Worm (Caenorhabditis elegans) whole organism, L1 larva: ENCODE measurements around the gene coa-7.

ENCODE experiments used
- C04F5.9 ChIP-seq: sonication (generic microtip); optimal IDR thresholded peaks from 2 replicates; lab custom pipeline; 2016; ENCODE audit warnings: missing genetic modification characterization, missing compliant biosample characterization
- Y116A8C.19 ChIP-seq: sonication (generic microtip); optimal IDR thresholded peaks from 2 replicates; lab custom pipeline; 2016; ENCODE audit warnings: missing compliant biosample characterization, missing genetic modification characterization, borderline replicate concordance
- aha-1 ChIP-seq: fragments of 150-350 bp; optimal IDR thresholded peaks from 2 replicates; lab custom pipeline; 2014; ENCODE audit warnings: missing biosample characterization, missing genetic modification characterization
- aly-2 ChIP-seq: fragments of 150-350 bp; optimal IDR thresholded peaks from 2 replicates; lab custom pipeline; 2014; ENCODE audit warnings: missing biosample characterization, missing genetic modification characterization
- ceh-63 ChIP-seq: fragments of 200-800 bp; sonication (Bioruptor generic); optimal IDR thresholded peaks from 2 replicates; lab custom pipeline; 2018; ENCODE audit warnings: mild to moderate bottlenecking, missing genetic modification characterization, missing compliant biosample characterization
- ceh-8 ChIP-seq: fragments of 200-800 bp; sonication (Bioruptor generic); optimal IDR thresholded peaks from 2 replicates; lab custom pipeline; 2018; ENCODE audit warnings: mild to moderate bottlenecking, missing genetic modification characterization, moderate library complexity, missing compliant biosample characterization
- ceh-88 ChIP-seq: fragments of 200-800 bp; sonication (Bioruptor generic); IDR thresholded peaks from 2 replicates; pipeline ENCODE4 v1.3.6; 2022; ENCODE audit warnings: missing genetic modification characterization, missing compliant biosample characterization
- ces-1 ChIP-seq: fragments of 150-350 bp; optimal IDR thresholded peaks from 2 replicates; lab custom pipeline; 2014; ENCODE audit warnings: missing biosample characterization, missing genetic modification reagents, missing genetic modification characterization
- dpl-1 ChIP-seq, 3 experiments: fragments of 150-350 bp in 2 of 3; sonication (generic microtip) in 1 of 3; optimal IDR thresholded peaks; 2 replicates each; lab custom pipeline; 2014 to 2017; ENCODE audit warnings: missing biosample characterization in 3 of 3, missing genetic modification characterization in 3 of 3, missing genetic modification reagents in 3 of 3
- dsc-1 ChIP-seq: sonication (generic microtip); optimal IDR thresholded peaks from 2 replicates; lab custom pipeline; 2016; ENCODE audit warnings: mild to moderate bottlenecking, missing genetic modification characterization, missing compliant biosample characterization
- efl-1 ChIP-seq, 4 experiments: fragments of 150-350 bp; optimal IDR thresholded peaks in 3 of 4; peaks in 1 of 4; 1 replicate in 1 of 4; 2 replicates in 3 of 4; lab custom pipeline; 2014; ENCODE audit warnings: missing biosample characterization in 2 of 4, missing genetic modification characterization in 2 of 4, missing genetic modification reagents in 2 of 4
- elt-3 ChIP-seq, 6 experiments: fragments of 150-350 bp in 1 of 6; sonication (generic microtip); optimal IDR thresholded peaks; 2 replicates each; lab custom pipeline; 2017 to 2018; ENCODE audit warnings: missing biosample characterization in 6 of 6, missing genetic modification characterization in 6 of 6, inconsistent platforms in 1 of 6
- fkh-4 ChIP-seq: sonication (generic microtip); optimal IDR thresholded peaks from 2 replicates; lab custom pipeline; 2016; ENCODE audit warnings: missing compliant biosample characterization, missing genetic modification characterization, borderline replicate concordance
- fkh-8 ChIP-seq: sonication (generic microtip); optimal IDR thresholded peaks from 2 replicates; lab custom pipeline; 2016; ENCODE audit warnings: mild to moderate bottlenecking, missing genetic modification characterization, missing compliant biosample characterization
- hlh-4 ChIP-seq: sonication (generic microtip); optimal IDR thresholded peaks from 2 replicates; lab custom pipeline; 2016; ENCODE audit warnings: mild to moderate bottlenecking, missing genetic modification characterization, missing compliant biosample characterization
- isw-1 ChIP-seq: fragments of 200-800 bp; sonication (Bioruptor generic); IDR thresholded peaks from 2 replicates; pipeline ENCODE4 v1.3.6; 2022; ENCODE audit warnings: missing genetic modification characterization, missing compliant biosample characterization
- jun-1 ChIP-seq: fragments of 150-350 bp; optimal IDR thresholded peaks from 2 replicates; lab custom pipeline; 2014; ENCODE audit warnings: missing biosample characterization, missing genetic modification reagents, missing genetic modification characterization
- lin-13 ChIP-seq: fragments of 150-350 bp; optimal IDR thresholded peaks from 2 replicates; lab custom pipeline; 2014; ENCODE audit warnings: missing biosample characterization, missing genetic modification reagents, missing genetic modification characterization
- lin-14 ChIP-seq: fragments of 200-800 bp; sonication (Bioruptor generic); optimal IDR thresholded peaks from 2 replicates; lab custom pipeline; 2018; ENCODE audit warnings: mild to moderate bottlenecking, missing genetic modification characterization, moderate library complexity, missing compliant biosample characterization
- lin-15B ChIP-seq: fragments of 150-350 bp; sonication (generic microtip); optimal IDR thresholded peaks from 3 replicates; lab custom pipeline; 2014; ENCODE audit warnings: missing biosample characterization, missing genetic modification characterization
- mef-2 ChIP-seq: fragments of 150-350 bp; optimal IDR thresholded peaks from 2 replicates; lab custom pipeline; 2014; ENCODE audit warnings: missing biosample characterization, missing genetic modification characterization
- mep-1 ChIP-seq: fragments of 150-350 bp; optimal IDR thresholded peaks from 2 replicates; lab custom pipeline; 2014; ENCODE audit warnings: missing biosample characterization, missing genetic modification characterization
- nhr-12 ChIP-seq: sonication (generic microtip); optimal IDR thresholded peaks from 2 replicates; lab custom pipeline; 2017; ENCODE audit warnings: missing biosample characterization, missing genetic modification characterization
- nhr-71 ChIP-seq: sonication (generic microtip); optimal IDR thresholded peaks from 2 replicates; lab custom pipeline; 2016; ENCODE audit warnings: mild to moderate bottlenecking, missing genetic modification characterization, moderate library complexity, missing compliant biosample characterization
- rnt-1 ChIP-seq: sonication (generic microtip); optimal IDR thresholded peaks from 2 replicates; lab custom pipeline; 2016; ENCODE audit warnings: mild to moderate bottlenecking, missing genetic modification characterization, moderate library complexity, missing compliant biosample characterization
- skn-1 ChIP-seq: fragments of 150-350 bp; optimal IDR thresholded peaks from 2 replicates; lab custom pipeline; 2014; ENCODE audit warnings: missing biosample characterization, missing genetic modification characterization
- snu-23 ChIP-seq: sonication (generic microtip); optimal IDR thresholded peaks from 2 replicates; lab custom pipeline; 2016; ENCODE audit warnings: missing genetic modification characterization, missing compliant biosample characterization
- sup-37 ChIP-seq: fragments of 200-800 bp; sonication (Bioruptor generic); optimal IDR thresholded peaks from 2 replicates; lab custom pipeline; 2018; ENCODE audit warnings: mild to moderate bottlenecking, missing genetic modification characterization, missing compliant biosample characterization
- tlp-1 ChIP-seq: fragments of 150-350 bp; optimal IDR thresholded peaks from 2 replicates; lab custom pipeline; 2014; ENCODE audit warnings: missing biosample characterization, missing genetic modification characterization
- unc-130 ChIP-seq: fragments of 150-350 bp; optimal IDR thresholded peaks from 2 replicates; lab custom pipeline; 2017; ENCODE audit warnings: missing biosample characterization, missing genetic modification characterization, inconsistent platforms
- unc-98 ChIP-seq: fragments of 200-800 bp; sonication (Bioruptor generic); IDR thresholded peaks from 2 replicates; pipeline ENCODE4 v1.3.6; 2022; ENCODE audit warnings: missing genetic modification characterization, missing compliant biosample characterization
- zag-1 ChIP-seq: fragments of 150-350 bp; optimal IDR thresholded peaks from 2 replicates; lab custom pipeline; 2014; ENCODE audit warnings: missing biosample characterization, missing genetic modification characterization
- zip-4 ChIP-seq: fragments of 200-800 bp; sonication (Bioruptor generic); optimal IDR thresholded peaks from 2 replicates; lab custom pipeline; 2018; ENCODE audit warnings: mild to moderate bottlenecking, missing genetic modification characterization, moderate library complexity, missing compliant biosample characterization
- ztf-4 ChIP-seq: fragments of 150-350 bp; optimal IDR thresholded peaks from 2 replicates; lab custom pipeline; 2014; ENCODE audit warnings: missing biosample characterization, missing genetic modification characterization

Gene coa-7

ce11 chrII:11689941-11690340, 39.0 kb upstream of the coa-7 start:
- TF ChIP-seq jun-1 (tag; lab: Kevin White, UChicago): no peak
- no peak for TF ChIP-seq mep-1
- no peak for TF ChIP-seq unc-98
- no peak for TF ChIP-seq aha-1 (tag; lab: Kevin White, UChicago)

DNA sequence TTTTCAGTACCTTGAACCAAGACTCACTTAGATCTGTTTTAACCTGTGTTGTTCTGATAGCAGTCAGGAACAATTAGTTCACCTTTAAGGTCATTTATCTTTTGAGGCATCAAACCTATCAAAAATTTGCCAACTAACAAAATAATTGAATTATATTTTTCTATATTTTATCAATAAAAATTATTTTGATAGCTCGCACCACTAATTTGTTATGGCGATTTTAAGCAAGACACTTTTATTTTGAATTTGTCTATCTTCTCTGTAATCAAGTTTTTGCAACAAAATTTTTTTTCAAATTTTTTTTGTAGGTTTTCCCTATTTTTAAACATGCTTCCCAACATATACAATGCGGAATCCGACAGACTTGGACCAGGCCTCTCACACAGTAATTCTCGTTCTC, 37.7 kb upstream of the coa-7 start, which contains the start of gene kel-1:
kel-1 (plus strand) TSS at position 301 of the 400 bp plus-strand sequence.
- TF ChIP-seq fkh-4 (tag; lab: Kevin White, UChicago): no peak
- no peak for TF ChIP-seq skn-1 (tag; lab: Kevin White, UChicago)
- no peak for TF ChIP-seq mef-2
- no peak for TF ChIP-seq elt-3 (tag; optimal IDR thresholded peaks at IDR 0.05; lab: Kevin White, UChicago)
- no peak for TF ChIP-seq ces-1 (GFP tag; lab: Kevin White, UChicago)
- no peak for TF ChIP-seq aly-2 (tag; lab: Kevin White, UChicago)
- no peak for TF ChIP-seq tlp-1 (tag; lab: Kevin White, UChicago)
- no peak for TF ChIP-seq isw-1
- TF ChIP-seq snu-23 (GFP tag; lab: Kevin White, UChicago): no peak
- no peak for TF ChIP-seq nhr-12 (tag; lab: Kevin White, UChicago)
- no peak for TF ChIP-seq ceh-63
- no peak for TF ChIP-seq lin-15B (tag; lab: Kevin White, UChicago)
- no peak for TF ChIP-seq sup-37 (GFP tag; lab: Kevin White, UChicago)
- no peak for TF ChIP-seq dpl-1 (GFP tag; optimal IDR thresholded peaks at IDR 0.05; lab: Kevin White, UChicago)
- no peak for TF ChIP-seq rnt-1
- TF ChIP-seq hlh-4 (tag; lab: Kevin White, UChicago): no peak
- TF ChIP-seq unc-130: no peak
- TF ChIP-seq ceh-88 (GFP tag; lab: Robert Waterston, UW): no peak
- no peak for TF ChIP-seq aha-1 (tag; lab: Kevin White, UChicago)

DNA sequence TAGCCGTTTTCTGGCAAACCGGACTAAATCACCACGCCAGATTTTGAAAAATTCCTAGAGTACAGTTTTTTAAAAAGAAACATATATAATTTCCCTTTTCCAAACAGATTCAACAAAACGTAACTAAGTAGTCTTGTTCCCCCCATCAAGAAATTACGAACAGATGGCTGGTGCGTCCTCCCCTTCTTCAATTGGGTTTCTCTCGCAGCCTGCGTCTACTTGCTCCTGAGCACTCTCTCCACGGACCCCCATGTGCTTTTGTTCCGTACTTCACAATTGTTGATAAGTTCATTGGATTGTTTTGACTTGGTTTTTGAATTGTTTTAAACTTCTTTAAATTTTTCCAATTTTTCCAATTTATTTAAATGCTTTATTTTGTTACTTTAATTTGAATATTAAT, 37.1 kb upstream of the coa-7 start:
- TF ChIP-seq rnt-1: peak; percentile 14
- peak; percentile 85 for TF ChIP-seq dsc-1
- TF ChIP-seq lin-14 (GFP tag; lab: Kevin White, UChicago): peak; percentile 72
- TF ChIP-seq ztf-4: no peak
- peak in 1 of 2 experiments; percentile 5 for TF ChIP-seq efl-1 (optimal IDR thresholded peaks at IDR 0.05; lab: Kevin White, UChicago)
- TF ChIP-seq efl-1 (GFP tag; optimal IDR thresholded peaks at IDR 0.05 in 1 of 2; lab: Kevin White, UChicago): peak in 1 of 2 experiments; percentile 66
- TF ChIP-seq, all 84 proteins: peak for 4

- TF ChIP-seq nhr-71 (tag; lab: Kevin White, UChicago): no peak
- TF ChIP-seq lin-15B (tag; lab: Kevin White, UChicago): no peak
- TF ChIP-seq ceh-8: no peak
- TF ChIP-seq Y116A8C.19 (tag; lab: Kevin White, UChicago): no peak
- TF ChIP-seq zag-1 (tag; lab: Kevin White, UChicago): no peak
- no peak for TF ChIP-seq C04F5.9 (tag; lab: Kevin White, UChicago)
- TF ChIP-seq lin-13 (GFP tag; lab: Kevin White, UChicago): no peak
- TF ChIP-seq jun-1 (tag; lab: Kevin White, UChicago): no peak
- no peak for TF ChIP-seq fkh-8 (tag; lab: Kevin White, UChicago)
- no peak for TF ChIP-seq zip-4
- TF ChIP-seq dpl-1 (GFP tag; optimal IDR thresholded peaks at IDR 0.05; lab: Kevin White, UChicago): no peak
- TF ChIP-seq snu-23 (GFP tag; lab: Kevin White, UChicago): no peak
- TF ChIP-seq ztf-4: no peak
Measured at ce11 chrII:11685177-11685576, 34.2 kb upstream of the coa-7 start, which contains the start of gene C47D12.5. Gene C47D12.5, minus strand, starts transcription at chrII:11685277.
